Fruit fly (Drosophila melanogaster) whole organism, embryonic: Measurements from ENCODE around the gene Cpr11A.

Experiments
- Adf1 ChIP-seq: fragments of 200-800 bp; sonication (Bioruptor generic); IDR thresholded peaks from 2 replicates; pipeline ENCODE4 v1.3.6; 2022; ENCODE audit warnings: missing biosample characterization, missing genetic modification characterization
- Atf-2 ChIP-seq: fragments of 200-800 bp; sonication (Bioruptor generic); optimal IDR thresholded peaks from 2 replicates; lab custom pipeline; 2016; ENCODE audit warnings: missing biosample characterization, missing genetic modification characterization
- CG10543 ChIP-seq: fragments of 200-800 bp; sonication (Bioruptor generic); optimal IDR thresholded peaks from 3 replicates; lab custom pipeline; 2017; ENCODE audit warnings: missing biosample characterization, mild to moderate bottlenecking, missing genetic modification characterization, moderate library complexity
- CG10654 ChIP-seq: fragments of 200-800 bp; sonication (Bioruptor generic); optimal IDR thresholded peaks from 2 replicates; lab custom pipeline; 2016; ENCODE audit warnings: missing biosample characterization, missing genetic modification characterization
- CG11504 ChIP-seq: fragments of 200-800 bp; sonication (Bioruptor generic); optimal IDR thresholded peaks from 3 replicates; lab custom pipeline; 2019; ENCODE audit warnings: missing biosample characterization, mild to moderate bottlenecking, missing genetic modification characterization, moderate library complexity
- CG11696 ChIP-seq: fragments of 200-800 bp; sonication (Bioruptor generic); IDR thresholded peaks from 2 replicates; pipeline ENCODE4 v1.3.6; 2022; ENCODE audit warnings: missing biosample characterization, missing genetic modification characterization
- CG12942 ChIP-seq: fragments of 200-800 bp; sonication (Bioruptor generic); optimal IDR thresholded peaks from 3 replicates; lab custom pipeline; 2016; ENCODE audit warnings: missing biosample characterization, missing genetic modification characterization
- CG15269 ChIP-seq: fragments of 200-800 bp; sonication (Bioruptor generic); optimal IDR thresholded peaks from 2 replicates; lab custom pipeline; 2018; ENCODE audit warnings: missing biosample characterization, mild to moderate bottlenecking, missing genetic modification characterization, moderate library complexity
- CG16815 ChIP-seq: fragments of 200-800 bp; sonication (Bioruptor generic); optimal IDR thresholded peaks from 3 replicates; lab custom pipeline; 2017; ENCODE audit warnings: missing biosample characterization, mild to moderate bottlenecking, missing genetic modification characterization
- CG17802 ChIP-seq: fragments of 200-800 bp; sonication (Bioruptor generic); optimal IDR thresholded peaks from 2 replicates; lab custom pipeline; 2018; ENCODE audit warnings: missing biosample characterization, mild to moderate bottlenecking, missing genetic modification characterization, moderate library complexity
- CG18011 ChIP-seq: fragments of 200-800 bp; sonication (Bioruptor generic); optimal IDR thresholded peaks from 2 replicates; lab custom pipeline; 2017; ENCODE audit warnings: missing biosample characterization, missing genetic modification characterization, mild to moderate bottlenecking, moderate library complexity, missing genotype
- CG2120 ChIP-seq: fragments of 200-800 bp; sonication (Bioruptor generic); optimal IDR thresholded peaks from 3 replicates; lab custom pipeline; 2016; ENCODE audit warnings: missing biosample characterization, missing genetic modification characterization
- CG31441 ChIP-seq: fragments of 200-800 bp; sonication (Bioruptor generic); IDR thresholded peaks from 2 replicates; pipeline ENCODE4 v1.3.6; 2022; ENCODE audit warnings: missing biosample characterization, missing genetic modification characterization
- CG32532 ChIP-seq: fragments of 200-800 bp; sonication (Bioruptor generic); IDR thresholded peaks from 2 replicates; pipeline ENCODE4 v1.3.6; 2022; ENCODE audit warnings: missing biosample characterization, missing genetic modification characterization
- CG32772 ChIP-seq: fragments of 200-800 bp; sonication (Bioruptor generic); IDR thresholded peaks from 2 replicates; pipeline ENCODE4 v1.3.6; 2022; ENCODE audit warnings: missing biosample characterization, missing genetic modification characterization
- CG33557 ChIP-seq: fragments of 200-800 bp; sonication (Bioruptor generic); optimal IDR thresholded peaks from 2 replicates; lab custom pipeline; 2019; ENCODE audit warnings: missing biosample characterization, mild to moderate bottlenecking, missing genetic modification characterization, moderate library complexity
- CG8290 ChIP-seq, 3 experiments: fragments of 200-800 bp; sonication (Bioruptor generic); optimal IDR thresholded peaks; 2 replicates each; lab custom pipeline; 2016 to 2019; ENCODE audit warnings: missing biosample characterization in 3 of 3, missing genetic modification characterization in 3 of 3, mild to moderate bottlenecking in 2 of 3, moderate library complexity in 1 of 3
- CG9437 ChIP-seq: fragments of 200-800 bp; sonication (Bioruptor generic); optimal IDR thresholded peaks from 2 replicates; lab custom pipeline; 2018; ENCODE audit warnings: missing biosample characterization, mild to moderate bottlenecking, missing genetic modification characterization
- CoRest ChIP-seq: fragments of 200-800 bp; sonication (Bioruptor generic); optimal IDR thresholded peaks from 3 replicates; lab custom pipeline; 2018; ENCODE audit warnings: missing biosample characterization, mild to moderate bottlenecking, missing genetic modification characterization, moderate library complexity
- Elba2 ChIP-seq: fragments of 200-800 bp; sonication (Bioruptor generic); optimal IDR thresholded peaks from 3 replicates; lab custom pipeline; 2016; ENCODE audit warnings: missing biosample characterization, missing genetic modification characterization
- Ets65A ChIP-seq: fragments of 200-800 bp; sonication (Bioruptor generic); peaks from one replicate; lab custom pipeline; 2016; ENCODE audit warnings: missing biosample characterization, missing genetic modification characterization
- Fer3 ChIP-seq: fragments of 200-800 bp; sonication (Bioruptor generic); optimal IDR thresholded peaks from 2 replicates; lab custom pipeline; 2018; ENCODE audit warnings: missing biosample characterization, mild to moderate bottlenecking, missing genetic modification characterization, moderate library complexity
- GATAe ChIP-seq: fragments of 200-800 bp; sonication (Bioruptor generic); conservative IDR thresholded peaks from 2 replicates; pipeline ENCODE4 v1.3.6; 2022; ENCODE audit warnings: missing biosample characterization, missing genetic modification characterization
- Hr3 ChIP-seq: fragments of 200-800 bp; sonication (Bioruptor generic); optimal IDR thresholded peaks from 3 replicates; lab custom pipeline; 2016; ENCODE audit warnings: missing biosample characterization, missing genetic modification characterization
- Hr51 ChIP-seq, 2 experiments: fragments of 200-800 bp; sonication (Bioruptor generic); optimal IDR thresholded peaks; 2 replicates in 1 of 2; 3 replicates in 1 of 2; lab custom pipeline; 2016 to 2018; ENCODE audit warnings: missing biosample characterization in 2 of 2, missing genetic modification characterization in 2 of 2, mild to moderate bottlenecking in 1 of 2, moderate library complexity in 1 of 2
- Hsf ChIP-seq: fragments of 200-800 bp; sonication (Bioruptor generic); optimal IDR thresholded peaks from 3 replicates; lab custom pipeline; 2016; ENCODE audit warnings: missing biosample characterization, missing genetic modification characterization
- Ptx1 ChIP-seq: fragments of 200-800 bp; sonication (Bioruptor generic); IDR thresholded peaks from 2 replicates; pipeline ENCODE4 v1.3.6; 2022; ENCODE audit warnings: missing biosample characterization, missing genetic modification characterization
- Side ChIP-seq: fragments of 200-800 bp; sonication (Bioruptor generic); optimal IDR thresholded peaks from 2 replicates; lab custom pipeline; 2016; ENCODE audit warnings: missing biosample characterization, missing genetic modification characterization
- bcd ChIP-seq: fragments of 200-800 bp; sonication (Bioruptor generic); optimal IDR thresholded peaks from 2 replicates; lab custom pipeline; 2017; ENCODE audit warnings: missing biosample characterization, mild to moderate bottlenecking, missing genetic modification characterization
- cad ChIP-seq: fragments of >200 bp; optimal IDR thresholded peaks from 2 replicates; lab custom pipeline; 2017; ENCODE audit warnings: missing biosample characterization, missing genetic modification characterization
- chinmo ChIP-seq: fragments of 200-800 bp; sonication (Bioruptor generic); IDR thresholded peaks from 4 replicates; pipeline ENCODE4 v1.3.6; 2022; ENCODE audit warnings: missing biosample characterization, missing genetic modification characterization; ENCODE audit not compliant: partially characterized antibody
- cwo ChIP-seq: fragments of 200-800 bp; sonication (Bioruptor generic); optimal IDR thresholded peaks from 3 replicates; lab custom pipeline; 2017; ENCODE audit warnings: missing biosample characterization, missing genetic modification characterization, mild to moderate bottlenecking, moderate library complexity, missing genetic modification reagents
- fd64A ChIP-seq: fragments of 200-800 bp; sonication (Bioruptor generic); optimal IDR thresholded peaks from 3 replicates; lab custom pipeline; 2018; ENCODE audit warnings: missing biosample characterization, mild to moderate bottlenecking, missing genetic modification characterization
- ftz-f1 ChIP-seq: fragments of 200-800 bp; sonication (Bioruptor generic); optimal IDR thresholded peaks from 2 replicates; lab custom pipeline; 2016; ENCODE audit warnings: missing biosample characterization, missing genetic modification characterization
- fu2 ChIP-seq: fragments of 200-800 bp; sonication (Bioruptor generic); optimal IDR thresholded peaks from 2 replicates; lab custom pipeline; 2016; ENCODE audit warnings: missing biosample characterization, missing genetic modification characterization
- gce ChIP-seq: fragments of 200-800 bp; sonication (Bioruptor generic); IDR thresholded peaks from 3 replicates; pipeline ENCODE4 v1.3.6; 2022; ENCODE audit warnings: missing biosample characterization, missing genetic modification characterization
- gcm2 ChIP-seq: fragments of 200-800 bp; sonication (Bioruptor generic); optimal IDR thresholded peaks from 2 replicates; lab custom pipeline; 2016; ENCODE audit warnings: missing biosample characterization, missing genetic modification characterization
- gem ChIP-seq: fragments of 200-800 bp; sonication (Bioruptor generic); optimal IDR thresholded peaks from 2 replicates; lab custom pipeline; 2019; ENCODE audit warnings: missing biosample characterization, mild to moderate bottlenecking, missing genetic modification characterization, moderate library complexity
- gsb ChIP-seq: fragments of 200-800 bp; sonication (Bioruptor generic); IDR thresholded peaks from 2 replicates; pipeline ENCODE4 v1.3.6; 2022; ENCODE audit warnings: missing biosample characterization, missing genetic modification characterization
- her ChIP-seq: fragments of 200-800 bp; sonication (Bioruptor generic); optimal IDR thresholded peaks from 2 replicates; lab custom pipeline; 2016; ENCODE audit warnings: missing biosample characterization, missing genetic modification characterization
- hkb ChIP-seq, 2 experiments: fragments of 200-800 bp in 1 of 2; fragments of >200 bp in 1 of 2; sonication (Bioruptor generic) in 1 of 2; IDR thresholded peaks in 1 of 2; optimal IDR thresholded peaks in 1 of 2; 2 replicates each; pipeline versions ENCODE4 v1.3.6 to Lab custom; 2017 to 2022; ENCODE audit warnings: missing biosample characterization in 1 of 2, missing genetic modification characterization in 1 of 2
- inv ChIP-seq: fragments of 200-800 bp; sonication (Bioruptor generic); IDR thresholded peaks from 2 replicates; pipeline ENCODE4 v1.3.6; 2022; ENCODE audit warnings: missing biosample characterization, missing genetic modification characterization; ENCODE audit not compliant: partially characterized antibody
- jing ChIP-seq: fragments of 200-800 bp; sonication (Bioruptor generic); optimal IDR thresholded peaks from 2 replicates; lab custom pipeline; 2018; ENCODE audit warnings: missing biosample characterization, mild to moderate bottlenecking, missing genetic modification characterization
- lab ChIP-seq: fragments of 200-800 bp; sonication (Bioruptor generic); optimal IDR thresholded peaks from 3 replicates; lab custom pipeline; 2017; ENCODE audit warnings: missing biosample characterization, missing genetic modification characterization, mild to moderate bottlenecking, moderate library complexity, missing genetic modification reagents
- pho ChIP-seq: fragments of 200-800 bp; sonication (Bioruptor generic); optimal IDR thresholded peaks from 2 replicates; lab custom pipeline; 2016; ENCODE audit warnings: missing biosample characterization, missing genetic modification characterization
- pita ChIP-seq: fragments of 200-800 bp; sonication (Bioruptor generic); optimal IDR thresholded peaks from 2 replicates; lab custom pipeline; 2017; ENCODE audit warnings: missing biosample characterization, mild to moderate bottlenecking, missing genetic modification characterization
- pzg ChIP-seq: fragments of 200-800 bp; sonication (Bioruptor generic); optimal IDR thresholded peaks from 3 replicates; lab custom pipeline; 2018; ENCODE audit warnings: missing biosample characterization, mild to moderate bottlenecking, missing genetic modification characterization, moderate library complexity
- sqz ChIP-seq: fragments of 200-800 bp; sonication (Bioruptor generic); optimal IDR thresholded peaks from 3 replicates; lab custom pipeline; 2018; ENCODE audit warnings: missing biosample characterization, mild to moderate bottlenecking, missing genetic modification characterization
- stc ChIP-seq: fragments of 200-800 bp; sonication (Bioruptor generic); IDR thresholded peaks from 2 replicates; pipeline ENCODE4 v1.3.6; 2022; ENCODE audit warnings: missing biosample characterization, missing genetic modification characterization
- vfl ChIP-seq: fragments of 200-800 bp; sonication (Bioruptor generic); optimal IDR thresholded peaks from 2 replicates; lab custom pipeline; 2016; ENCODE audit warnings: missing biosample characterization, missing genetic modification characterization
- vvl ChIP-seq: fragments of 200-800 bp; sonication (Bioruptor generic); IDR thresholded peaks from 2 replicates; pipeline ENCODE4 v1.3.6; 2022; ENCODE audit warnings: missing biosample characterization, missing genetic modification characterization

Cpr11A gene

DNA sequence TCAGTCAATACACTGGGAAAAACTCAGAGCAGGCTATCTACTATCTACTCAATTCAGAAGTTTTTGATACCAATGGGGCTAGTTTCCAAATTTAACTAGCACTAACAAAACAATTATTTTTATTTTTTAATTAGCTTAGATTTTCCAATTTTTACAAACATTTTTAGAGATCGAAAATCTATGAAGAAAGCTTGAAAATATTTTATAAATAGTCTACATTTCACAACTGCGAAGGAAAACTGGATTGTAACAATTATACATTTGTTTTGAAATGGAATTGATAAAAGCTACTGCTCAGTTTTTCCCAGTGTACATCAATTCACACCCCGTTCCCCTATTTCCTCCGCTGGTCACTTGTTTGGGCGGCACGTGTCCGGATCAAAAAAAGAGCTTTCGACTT is 38.9 kb upstream of the Cpr11A start (continued):
- TF ChIP-seq Side (GFP tag; lab: Kevin White, UChicago) (no peak), CG16815 (no peak), Atf-2 (GFP tag; lab: Kevin White, UChicago) (no peak), sqz (GFP tag; lab: Kevin White, UChicago) (no peak), Hr51 (GFP tag; optimal IDR thresholded peaks at IDR 0.05; lab: Kevin White, UChicago) (peak in 1 of 2 experiments; percentile 40), CoRest (tag; lab: Kevin White, UChicago) (peak; percentile 13), GATAe (GFP tag; lab: Robert Waterston, UW) (no peak), CG10654 (GFP tag; lab: Kevin White, UChicago) (no peak), Ets65A (GFP tag; lab: Kevin White, UChicago) (peak; percentile 42), Adf1 (no peak), fd64A (no peak), inv (GFP tag; lab: Robert Waterston, UW) (no peak), CG2120 (peak; percentile 4), CG18011 (no peak), cwo (GFP tag; lab: Kevin White, UChicago) (peak; percentile 51), CG8290 (GFP tag; optimal IDR thresholded peaks at IDR 0.05; lab: Kevin White, UChicago) (no peak), CG8290 (tag; optimal IDR thresholded peaks at IDR 0.05; lab: Kevin White, UChicago) (no peak), ftz-f1 (GFP tag; lab: Kevin White, UChicago) (no peak), Elba2 (GFP tag; lab: Kevin White, UChicago) (no peak), gce (GFP tag; lab: Robert Waterston, UW) (no peak), Hsf (GFP tag; lab: Kevin White, UChicago) (no peak), CG15269 (tag; lab: Kevin White, UChicago) (peak; percentile 14), CG11696 (no peak), her (GFP tag; lab: Kevin White, UChicago) (no peak), CG10543 (GFP tag; lab: Kevin White, UChicago) (no peak), Fer3 (tag; lab: Kevin White, UChicago) (no peak), jing (no peak), CG12942 (GFP tag; lab: Kevin White, UChicago) (no peak), CG31441 (GFP tag; lab: Robert Waterston, UW) (no peak), pita (GFP tag; lab: Kevin White, UChicago) (no peak), lab (no peak), CG33557 (GFP tag; lab: Kevin White, UChicago) (no peak), hkb (optimal IDR thresholded peaks at IDR 0.05; lab: Kevin White, UChicago) (no peak), hkb (GFP tag; IDR thresholded peaks at IDR 0.05; lab: Robert Waterston, UW) (peak; percentile 34), CG17802 (tag; lab: Kevin White, UChicago) (no peak), CG11504 (peak; percentile 41), bcd (no peak), Ptx1 (GFP tag; lab: Robert Waterston, UW) (peak; percentile 16; the same call in 1 of the 2 replicates), stc (no peak), vfl (GFP tag; lab: Kevin White, UChicago) (no peak), pho (GFP tag; lab: Kevin White, UChicago) (no peak), gcm2 (GFP tag; lab: Kevin White, UChicago) (no peak), gsb (no peak), fu2 (no peak), vvl (GFP tag; lab: Robert Waterston, UW) (no peak), chinmo (GFP tag; lab: Robert Waterston, UW) (no peak), CG32772 (GFP tag; lab: Robert Waterston, UW) (no peak), Hr3 (GFP tag; lab: Kevin White, UChicago) (no peak), gem (tag; lab: Kevin White, UChicago) (peak; percentile 56), CG32532 (GFP tag; lab: Robert Waterston, UW) (no peak), cad (GFP tag; lab: Kevin White, UChicago) (no peak), pzg (GFP tag; lab: Kevin White, UChicago) (no peak), CG9437 (no peak)
